Worm (Caenorhabditis elegans): Measurements from ENCODE around the gene Y51H7BR.4.
"Not testable (repeated sequence)": the region's sequence is repeated elsewhere in the genome, so short reads cannot be mapped to it uniquely, and the experiment has no call there.

Y51H7BR.4 gene

DNA sequence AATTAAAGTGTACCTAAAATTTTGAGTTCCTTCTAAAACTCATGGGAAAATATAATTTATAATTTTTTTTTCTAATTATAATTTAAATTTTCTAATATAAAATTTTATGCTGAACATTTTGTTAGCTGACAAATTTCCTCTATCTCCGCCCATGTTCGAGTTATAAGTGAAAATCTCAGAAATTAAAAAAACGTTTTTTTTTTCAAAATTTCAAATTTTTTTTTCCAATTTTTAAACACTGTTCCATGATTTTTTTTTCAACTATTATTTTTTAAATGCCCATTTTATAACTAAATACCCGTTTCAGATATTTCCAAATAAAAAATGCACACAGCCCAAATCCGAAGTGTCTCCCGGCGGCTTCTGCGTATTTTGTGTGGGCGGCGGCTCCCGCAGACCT is 10.2 kb upstream of the Y51H7BR.4 start, which contains the start of gene Y51H7BR.8:
Gene Y51H7BR.8, plus strand, starts transcription at position 301 of the 400 bp plus-strand sequence.
- TF ChIP-seq ztf-29 (GFP tag; IDR thresholded peaks at IDR 0.05) (no peak), med-1 (GFP tag; optimal IDR thresholded peaks at IDR 0.05; ENCODE audit: insufficient read depth) (no peak), T22C8.4 (GFP tag; IDR thresholded peaks at IDR 0.05) (no peak), cog-1 (tag; optimal IDR thresholded peaks at IDR 0.05) (no peak), ref-1 (GFP tag; conservative IDR thresholded peaks at IDR 0.05) (no peak), ztf-23 (GFP tag; IDR thresholded peaks at IDR 0.05) (no peak), klf-2 (GFP tag; conservative IDR thresholded peaks at IDR 0.05) (no peak), flt-1 (GFP tag; IDR thresholded peaks at IDR 0.05) (no peak), tab-1 (GFP tag; IDR thresholded peaks at IDR 0.05) (no peak)

DNA sequence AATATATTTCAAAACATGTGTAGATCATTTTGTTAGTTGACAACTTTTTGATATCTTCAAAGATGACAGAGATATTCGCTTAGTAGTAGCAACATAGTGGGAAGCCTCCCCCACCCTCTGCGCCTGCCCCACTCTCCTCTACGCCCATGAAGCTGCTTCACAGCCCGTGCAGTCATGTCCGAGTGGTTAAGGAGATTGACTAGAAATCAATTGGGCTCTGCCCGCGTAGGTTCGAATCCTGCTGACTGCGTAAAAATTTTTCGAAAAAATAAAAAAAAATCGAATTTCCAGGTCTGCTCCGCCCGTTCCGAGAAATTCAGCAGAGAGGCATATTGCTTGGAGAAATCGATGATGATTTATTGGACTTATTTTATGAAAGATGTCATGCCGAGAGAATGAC is 9.3 kb upstream of the Y51H7BR.4 start:
- TF ChIP-seq flt-1 (GFP tag; IDR thresholded peaks at IDR 0.05) = 0 out of 2 replicates have a peak, but pooled peaks have one; percentile 23
- TF ChIP-seq ref-1 (GFP tag; conservative IDR thresholded peaks at IDR 0.05) = no peak
- peak; percentile 12; the same call in 1 of the 2 replicates for TF ChIP-seq ztf-23 (GFP tag; IDR thresholded peaks at IDR 0.05)
- TF ChIP-seq med-1 (GFP tag; optimal IDR thresholded peaks at IDR 0.05; ENCODE audit: insufficient read depth) = no peak
- TF ChIP-seq cog-1 (tag; optimal IDR thresholded peaks at IDR 0.05) = no peak
- TF ChIP-seq ztf-29 (GFP tag; IDR thresholded peaks at IDR 0.05) = no peak
- TF ChIP-seq klf-2 (GFP tag; conservative IDR thresholded peaks at IDR 0.05) = no peak
- no peak for TF ChIP-seq T22C8.4 (GFP tag; IDR thresholded peaks at IDR 0.05)
- TF ChIP-seq tab-1 (GFP tag; IDR thresholded peaks at IDR 0.05) = peak; percentile 69; the same call in 1 of the 2 replicates

DNA sequence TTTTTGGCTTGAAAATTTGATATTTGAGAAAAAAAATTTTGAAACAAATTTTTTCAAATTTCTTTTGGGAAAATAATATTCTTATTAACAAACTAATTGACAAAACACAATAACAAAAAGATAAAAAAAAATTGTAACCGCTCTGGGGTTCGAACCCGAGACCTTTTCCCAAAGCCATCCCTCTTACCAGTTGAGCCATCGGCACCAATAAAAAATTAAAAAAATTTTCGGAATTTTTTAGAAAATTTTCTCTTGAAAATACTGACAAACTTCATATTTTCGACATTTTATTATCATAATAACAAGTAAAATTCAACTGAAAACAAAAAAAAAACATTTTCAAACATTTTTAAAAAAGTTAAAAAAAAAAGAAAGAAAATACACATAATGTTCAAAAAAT is 7.2 kb upstream of the Y51H7BR.4 start:
- TF ChIP-seq flt-1 (GFP tag; IDR thresholded peaks at IDR 0.05) (no peak), ztf-23 (GFP tag; IDR thresholded peaks at IDR 0.05) (no peak), klf-2 (GFP tag; conservative IDR thresholded peaks at IDR 0.05) (no peak), ztf-29 (GFP tag; IDR thresholded peaks at IDR 0.05) (no peak), ref-1 (GFP tag; conservative IDR thresholded peaks at IDR 0.05) (no peak), T22C8.4 (GFP tag; IDR thresholded peaks at IDR 0.05) (no peak), med-1 (GFP tag; optimal IDR thresholded peaks at IDR 0.05; ENCODE audit: insufficient read depth) (no peak), tab-1 (GFP tag; IDR thresholded peaks at IDR 0.05) (no peak), cog-1 (tag; optimal IDR thresholded peaks at IDR 0.05) (no peak)

DNA sequence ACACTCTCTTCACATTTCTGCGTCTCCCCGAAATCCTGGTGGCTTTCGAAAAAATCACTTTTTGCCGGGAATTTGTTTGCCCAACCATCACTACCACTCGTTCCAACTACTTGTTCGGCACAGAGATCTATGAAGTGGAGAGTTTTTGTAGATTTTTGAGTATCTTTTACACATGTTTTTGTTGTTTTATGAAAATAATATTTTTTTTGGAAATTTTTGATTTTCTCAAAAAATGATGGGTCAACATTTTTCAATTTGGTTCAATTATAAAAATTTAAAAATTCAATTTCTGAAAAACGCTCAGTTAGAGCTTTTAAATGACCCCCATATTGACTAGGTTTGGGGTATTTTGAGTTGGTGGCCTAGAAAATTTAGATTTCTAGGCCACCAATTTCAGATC is 3.7 kb upstream of the Y51H7BR.4 start, which contains the start of gene Y51H7BR.7:
Gene Y51H7BR.7, minus strand, starts transcription at position 101 of the 400 bp plus-strand sequence.
- TF ChIP-seq med-1 (GFP tag; optimal IDR thresholded peaks at IDR 0.05; ENCODE audit: insufficient read depth) (no peak), flt-1 (GFP tag; IDR thresholded peaks at IDR 0.05) (no peak), T22C8.4 (GFP tag; IDR thresholded peaks at IDR 0.05) (no peak), ztf-23 (GFP tag; IDR thresholded peaks at IDR 0.05) (no peak), klf-2 (GFP tag; conservative IDR thresholded peaks at IDR 0.05) (no peak)

DNA sequence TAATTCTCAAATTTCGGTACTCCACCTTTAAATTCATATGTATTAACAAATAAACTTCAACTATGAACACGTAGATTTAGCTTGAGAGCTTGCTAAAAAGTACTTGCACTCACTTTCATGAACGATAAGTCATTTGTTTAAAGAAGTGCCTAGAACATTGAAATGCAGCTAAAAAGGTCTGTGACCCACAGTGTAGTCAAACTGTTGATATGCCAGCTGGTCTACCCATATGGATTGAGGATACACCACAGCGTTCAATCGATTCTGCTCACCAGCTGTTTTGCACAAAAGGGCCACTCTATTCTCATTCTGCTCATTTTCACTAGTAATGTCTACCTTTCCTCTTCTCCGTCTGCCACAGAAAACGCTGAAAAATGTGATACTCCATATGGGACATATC is 6.8 kb downstream of the Y51H7BR.4 start, which contains the start of gene fbxb-43:
Gene fbxb-43, plus strand, starts transcription at position 301 of the 400 bp plus-strand sequence.
- TF ChIP-seq ztf-29 (GFP tag; IDR thresholded peaks at IDR 0.05) (no peak), ztf-23 (GFP tag; IDR thresholded peaks at IDR 0.05) (no peak)

DNA sequence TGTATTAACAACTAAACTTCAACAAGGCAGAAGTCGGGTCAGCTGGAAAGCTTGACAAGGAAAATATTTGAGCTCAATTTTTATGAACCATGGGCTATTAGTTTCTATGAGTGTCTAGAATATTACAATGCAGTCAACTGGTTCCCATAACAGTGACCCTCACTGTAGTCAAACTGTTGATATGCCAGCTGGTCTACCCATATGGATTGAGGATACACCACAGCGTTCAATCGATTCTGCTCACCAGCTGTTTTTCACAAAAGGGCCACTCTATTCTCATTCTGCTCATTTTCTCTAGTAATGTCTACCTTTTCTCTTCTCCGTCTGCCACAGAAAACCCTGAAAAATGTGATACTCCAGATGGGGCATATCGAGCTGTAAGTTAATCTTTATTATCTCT is 8.2 kb downstream of the Y51H7BR.4 start, which contains the start of gene fbxb-42:
Gene fbxb-42, plus strand, starts transcription at position 301 of the 400 bp plus-strand sequence.
- TF ChIP-seq ref-1 (GFP tag; conservative IDR thresholded peaks at IDR 0.05) = no peak
- no peak for TF ChIP-seq ztf-29 (GFP tag; IDR thresholded peaks at IDR 0.05)
- TF ChIP-seq klf-2 (GFP tag; conservative IDR thresholded peaks at IDR 0.05) = no peak
- no peak for TF ChIP-seq T22C8.4 (GFP tag; IDR thresholded peaks at IDR 0.05)
- no peak for TF ChIP-seq tab-1 (GFP tag; IDR thresholded peaks at IDR 0.05)

DNA sequence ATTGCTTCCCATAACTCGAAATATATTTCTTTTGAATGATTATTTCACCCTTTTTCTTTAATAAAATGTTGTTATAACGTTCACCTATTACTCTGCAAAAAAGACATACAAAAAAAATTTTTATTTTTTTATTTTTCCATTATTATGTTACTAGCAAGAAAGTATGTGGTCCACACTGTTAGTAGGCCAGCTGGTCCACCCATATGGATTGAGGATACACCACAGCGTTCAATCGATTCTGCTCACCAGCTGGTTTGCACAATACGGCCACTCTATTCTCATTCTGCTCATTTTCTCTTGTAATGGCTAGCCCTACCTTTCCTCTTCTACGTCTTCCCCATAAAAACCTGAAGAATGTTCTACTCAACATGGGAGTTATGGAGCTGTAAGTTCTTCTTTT is 9.4 kb downstream of the Y51H7BR.4 start, which contains the start of gene fbxb-44:
Gene fbxb-44, plus strand, starts transcription at position 301 of the 400 bp plus-strand sequence.
- no peak for TF ChIP-seq med-1 (GFP tag; optimal IDR thresholded peaks at IDR 0.05; ENCODE audit: insufficient read depth)
- no peak for TF ChIP-seq ztf-29 (GFP tag; IDR thresholded peaks at IDR 0.05)
- no peak for TF ChIP-seq tab-1 (GFP tag; IDR thresholded peaks at IDR 0.05)
- no peak for TF ChIP-seq cog-1 (tag; optimal IDR thresholded peaks at IDR 0.05)
- no peak for TF ChIP-seq flt-1 (GFP tag; IDR thresholded peaks at IDR 0.05)
- no peak for TF ChIP-seq ref-1 (GFP tag; conservative IDR thresholded peaks at IDR 0.05)
- TF ChIP-seq T22C8.4 (GFP tag; IDR thresholded peaks at IDR 0.05) = no peak
- TF ChIP-seq ztf-23 (GFP tag; IDR thresholded peaks at IDR 0.05) = no peak
- no peak for TF ChIP-seq klf-2 (GFP tag; conservative IDR thresholded peaks at IDR 0.05)

DNA sequence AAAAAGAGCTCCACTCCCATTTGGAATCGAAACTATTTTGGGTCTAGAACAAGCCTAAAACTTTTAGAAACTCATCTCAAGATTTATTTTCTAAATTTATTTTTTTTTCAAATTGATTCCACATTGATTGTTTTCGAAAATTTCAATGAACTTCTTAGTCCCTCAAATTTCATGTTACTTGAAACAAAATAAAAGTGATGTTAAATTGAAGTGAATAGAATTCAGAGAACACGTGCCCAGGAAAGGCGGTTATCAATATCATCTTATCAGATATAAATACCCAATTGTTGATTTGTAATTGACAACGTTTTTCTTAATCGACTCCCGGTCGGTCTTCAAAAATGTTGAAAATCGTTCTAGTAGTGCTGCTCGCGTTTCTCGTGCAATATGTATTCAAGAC is 11.5 kb downstream of the Y51H7BR.4 start, which contains the start of gene poml-4:
Gene poml-4, plus strand, starts transcription at position 301 of the 400 bp plus-strand sequence.
- not testable (repeated sequence) for TF ChIP-seq T22C8.4, ztf-23, tab-1 (GFP tag; IDR thresholded peaks at IDR 0.05)

DNA sequence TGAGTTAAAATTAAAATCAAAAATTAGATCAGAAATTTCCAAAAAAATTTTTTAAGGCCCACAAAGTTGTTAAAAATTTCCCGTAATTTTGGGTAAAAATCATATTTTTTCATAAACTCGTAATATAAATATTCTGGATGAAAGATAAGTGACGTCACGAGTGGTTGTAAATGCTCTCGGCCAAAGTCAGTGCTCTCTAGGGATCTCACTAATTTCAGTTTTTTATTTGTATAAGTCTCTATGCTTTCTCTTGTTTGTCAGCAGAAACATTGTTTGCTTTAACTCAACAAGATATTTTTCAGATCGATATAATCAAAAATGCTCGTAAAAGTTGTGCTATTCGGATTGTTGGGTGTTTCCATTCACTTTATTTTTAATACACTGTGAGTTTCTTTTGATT is 14.0 kb downstream of the Y51H7BR.4 start, which contains the start of gene K05F6.4:
Gene K05F6.4, plus strand, starts transcription at position 301 of the 400 bp plus-strand sequence.
- not testable (repeated sequence) for TF ChIP-seq med-1 (GFP tag; optimal IDR thresholded peaks at IDR 0.05; ENCODE audit: insufficient read depth); flt-1 (GFP tag; IDR thresholded peaks at IDR 0.05); cog-1 (tag; optimal IDR thresholded peaks at IDR 0.05)

DNA sequence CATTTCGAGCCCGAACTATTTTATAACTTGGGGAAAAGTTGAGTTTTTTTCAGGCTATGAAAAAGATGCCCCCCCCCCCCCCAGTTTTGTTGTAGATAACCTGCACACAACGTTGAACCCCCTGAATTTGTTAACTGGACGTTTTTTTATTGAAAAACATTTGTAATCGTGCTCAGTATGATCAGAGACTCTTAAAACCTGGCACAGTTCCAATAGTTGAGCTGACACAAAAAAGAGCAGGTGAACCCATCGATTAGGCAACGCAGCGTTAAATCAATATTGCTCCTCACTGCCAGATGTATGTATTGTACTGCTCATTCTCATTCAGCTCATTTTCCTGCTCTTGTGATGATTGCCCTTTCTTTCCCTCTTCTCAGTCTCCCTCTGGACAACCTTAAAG is 16.5 kb downstream of the Y51H7BR.4 start, which contains the start of gene K05F6.12:
Gene K05F6.12, plus strand, starts transcription at position 301 of the 400 bp plus-strand sequence.
- TF ChIP-seq tab-1 (GFP tag; IDR thresholded peaks at IDR 0.05) (no peak), ref-1 (GFP tag; conservative IDR thresholded peaks at IDR 0.05) (no peak), ztf-23 (GFP tag; IDR thresholded peaks at IDR 0.05) (no peak), T22C8.4 (GFP tag; IDR thresholded peaks at IDR 0.05) (no peak), med-1 (GFP tag; optimal IDR thresholded peaks at IDR 0.05; ENCODE audit: insufficient read depth) (no peak), cog-1 (tag; optimal IDR thresholded peaks at IDR 0.05) (no peak), flt-1 (GFP tag; IDR thresholded peaks at IDR 0.05) (no peak), ztf-29 (GFP tag; IDR thresholded peaks at IDR 0.05) (no peak), klf-2 (GFP tag; conservative IDR thresholded peaks at IDR 0.05) (no peak)
